Worm (Caenorhabditis elegans) whole organism, young adult: ENCODE measurements around the gene flp-28.

Source experiments
- B0336.3 ChIP-seq: fragments of 200-800 bp; sonication (Bioruptor generic); IDR thresholded peaks from 2 replicates; pipeline ENCODE4 v1.3.6; 2022; ENCODE audit warnings: missing genetic modification characterization, missing compliant biosample characterization
- D2030.7 ChIP-seq: fragments of 200-800 bp; sonication (Bioruptor generic); IDR thresholded peaks from 2 replicates; pipeline ENCODE4 v1.3.6; 2022; ENCODE audit warnings: missing genetic modification reagents, missing genetic modification characterization, missing compliant biosample characterization
- F23B12.7 ChIP-seq: sonication (generic microtip); optimal IDR thresholded peaks from 2 replicates; lab custom pipeline; 2017; ENCODE audit warnings: missing genetic modification characterization, mild to moderate bottlenecking, missing compliant biosample characterization, antibody characterized with exemption, moderate library complexity; ENCODE audit not compliant: insufficient read depth
- F52B5.7 ChIP-seq: sonication (generic microtip); optimal IDR thresholded peaks from 2 replicates; lab custom pipeline; 2016; ENCODE audit warnings: mild to moderate bottlenecking, missing genetic modification characterization, missing compliant biosample characterization
- F57A8.1 ChIP-seq: fragments of 200-800 bp; sonication (Bioruptor generic); optimal IDR thresholded peaks from 2 replicates; lab custom pipeline; 2018; ENCODE audit warnings: mild to moderate bottlenecking, missing genetic modification characterization, moderate library complexity, missing compliant biosample characterization
- K11D2.4 ChIP-seq: fragments of 200-800 bp; sonication (Bioruptor generic); IDR thresholded peaks from 2 replicates; pipeline ENCODE4 v1.3.6; 2022; ENCODE audit warnings: missing genetic modification reagents, missing genetic modification characterization, missing compliant biosample characterization
- ceh-58 ChIP-seq: fragments of 200-800 bp; sonication (Bioruptor generic); IDR thresholded peaks from 2 replicates; pipeline ENCODE4 v1.3.6; 2022; ENCODE audit warnings: missing genetic modification characterization, missing compliant biosample characterization
- ceh-91 ChIP-seq: fragments of 200-800 bp; sonication (Bioruptor generic); IDR thresholded peaks from 2 replicates; pipeline ENCODE4 v1.3.6; 2022; ENCODE audit warnings: missing genetic modification reagents, missing genetic modification characterization, missing compliant biosample characterization
- chd-7 ChIP-seq: sonication (generic microtip); optimal IDR thresholded peaks from 2 replicates; lab custom pipeline; 2016; ENCODE audit warnings: mild to moderate bottlenecking, missing genetic modification characterization, moderate library complexity, missing compliant biosample characterization
- die-1 ChIP-seq: sonication (generic microtip); optimal IDR thresholded peaks from 2 replicates; lab custom pipeline; 2016; ENCODE audit warnings: missing genotype, mild to moderate bottlenecking, missing genetic modification characterization, missing compliant biosample characterization
- dpl-1 ChIP-seq: fragments of 150-350 bp; optimal IDR thresholded peaks from 2 replicates; lab custom pipeline; 2014; ENCODE audit warnings: missing biosample characterization, missing genetic modification reagents, missing genetic modification characterization
- egl-44 ChIP-seq: fragments of 200-800 bp; sonication (Bioruptor generic); IDR thresholded peaks from 2 replicates; pipeline ENCODE4 v1.3.6; 2022; ENCODE audit warnings: missing genetic modification reagents, missing genetic modification characterization, missing compliant biosample characterization
- him-1 ChIP-seq: sonication (generic microtip); optimal IDR thresholded peaks from 2 replicates; lab custom pipeline; 2016; ENCODE audit warnings: missing genotype, missing genetic modification reagents, missing genetic modification characterization, missing compliant biosample characterization
- hlh-26 ChIP-seq: fragments of 200-800 bp; sonication (Bioruptor generic); conservative IDR thresholded peaks from 2 replicates; pipeline ENCODE4 v1.3.6; 2022; ENCODE audit warnings: missing genetic modification reagents, missing genetic modification characterization, missing compliant biosample characterization
- hmg-1.2 ChIP-seq: fragments of 200-800 bp; sonication (Bioruptor generic); IDR thresholded peaks from 2 replicates; pipeline ENCODE4 v1.3.6; 2022; ENCODE audit warnings: missing genetic modification reagents, missing genetic modification characterization, missing compliant biosample characterization
- hsf-1 ChIP-seq: fragments of 200-800 bp; sonication (Bioruptor generic); IDR thresholded peaks from 2 replicates; pipeline ENCODE4 v1.3.6; 2022; ENCODE audit warnings: missing genetic modification reagents, missing genetic modification characterization, missing compliant biosample characterization
- lin-35 ChIP-seq, 3 experiments: fragments of 150-350 bp in 2 of 3; sonication (generic microtip) in 1 of 3; optimal IDR thresholded peaks; 2 replicates each; lab custom pipeline; 2014 to 2018; ENCODE audit warnings: missing biosample characterization in 3 of 3, missing genetic modification characterization in 3 of 3, missing genetic modification reagents in 3 of 3
- lin-40 ChIP-seq: sonication (generic microtip); optimal IDR thresholded peaks from 2 replicates; lab custom pipeline; 2016; ENCODE audit warnings: missing genetic modification characterization, mild to moderate bottlenecking, missing compliant biosample characterization, missing genotype, missing genetic modification reagents
- lin-54 ChIP-seq: fragments of 200-800 bp; sonication (Bioruptor generic); optimal IDR thresholded peaks from 2 replicates; lab custom pipeline; 2018; ENCODE audit warnings: mild to moderate bottlenecking, missing genetic modification characterization, missing compliant biosample characterization
- lir-1 ChIP-seq: fragments of 200-800 bp; sonication (Bioruptor generic); conservative IDR thresholded peaks from 2 replicates; pipeline ENCODE4 v1.3.6; 2022; ENCODE audit warnings: missing genetic modification reagents, missing genetic modification characterization, missing compliant biosample characterization
- madf-3 ChIP-seq: fragments of 200-800 bp; sonication (Bioruptor generic); IDR thresholded peaks from 2 replicates; pipeline ENCODE4 v1.3.6; 2022; ENCODE audit warnings: missing genetic modification reagents, missing genetic modification characterization, missing compliant biosample characterization
- madf-8 ChIP-seq: fragments of 200-800 bp; sonication (Bioruptor generic); conservative IDR thresholded peaks from 2 replicates; pipeline ENCODE4 v1.3.6; 2022; ENCODE audit warnings: missing genetic modification reagents, missing genetic modification characterization, missing compliant biosample characterization
- mxl-1 ChIP-seq: sonication (generic microtip); optimal IDR thresholded peaks from 2 replicates; lab custom pipeline; 2016; ENCODE audit warnings: missing genetic modification characterization, missing compliant biosample characterization
- nfya-2 ChIP-seq: fragments of 200-800 bp; sonication (Bioruptor generic); IDR thresholded peaks from 2 replicates; pipeline ENCODE4 v1.3.6; 2022; ENCODE audit warnings: missing genetic modification reagents, missing genetic modification characterization, missing compliant biosample characterization
- nhr-120 ChIP-seq: fragments of 200-800 bp; sonication (Bioruptor generic); IDR thresholded peaks from 2 replicates; pipeline ENCODE4 v1.3.6; 2022; ENCODE audit warnings: missing genetic modification characterization, missing compliant biosample characterization
- nhr-80 ChIP-seq: sonication (generic microtip); optimal IDR thresholded peaks from 2 replicates; lab custom pipeline; 2016; ENCODE audit warnings: missing genetic modification characterization, missing compliant biosample characterization
- nhr-90 ChIP-seq: sonication (generic microtip); optimal IDR thresholded peaks from 2 replicates; lab custom pipeline; 2016; ENCODE audit warnings: missing genotype, mild to moderate bottlenecking, missing genetic modification characterization, missing compliant biosample characterization
- pha-4 ChIP-seq: fragments of 150-350 bp; sonication (generic microtip); optimal IDR thresholded peaks from 2 replicates; lab custom pipeline; 2014; ENCODE audit warnings: missing biosample characterization, missing genetic modification reagents, missing genetic modification characterization
- rcor-1 ChIP-seq: fragments of 200-800 bp; sonication (Bioruptor generic); IDR thresholded peaks from 2 replicates; pipeline ENCODE4 v1.3.6; 2022; ENCODE audit warnings: missing genetic modification reagents, missing genetic modification characterization, missing compliant biosample characterization
- repo-1 ChIP-seq: sonication (generic microtip); optimal IDR thresholded peaks from 2 replicates; lab custom pipeline; 2017; ENCODE audit warnings: mild to moderate bottlenecking, missing genetic modification characterization, missing compliant biosample characterization
- sea-2 ChIP-seq: fragments of 200-800 bp; sonication (Bioruptor generic); IDR thresholded peaks from 2 replicates; pipeline ENCODE4 v1.3.6; 2022; ENCODE audit warnings: missing genetic modification characterization, missing compliant biosample characterization
- snpc-1.1 ChIP-seq: sonication (generic microtip); optimal IDR thresholded peaks from 2 replicates; lab custom pipeline; 2017; ENCODE audit warnings: missing genetic modification characterization, mild to moderate bottlenecking, missing compliant biosample characterization, antibody characterized with exemption, moderate library complexity, missing genotype, missing genetic modification reagents; ENCODE audit not compliant: insufficient read depth
- snpc-1.3 ChIP-seq: sonication (generic microtip); optimal IDR thresholded peaks from 2 replicates; lab custom pipeline; 2017; ENCODE audit warnings: missing genetic modification characterization, mild to moderate bottlenecking, missing compliant biosample characterization, antibody characterized with exemption, moderate library complexity, missing genotype, missing genetic modification reagents; ENCODE audit not compliant: insufficient read depth
- zim-3 ChIP-seq: sonication (generic microtip); optimal IDR thresholded peaks from 2 replicates; lab custom pipeline; 2017; ENCODE audit warnings: mild to moderate bottlenecking, missing genetic modification characterization, moderate library complexity, missing compliant biosample characterization
- ztf-18 ChIP-seq: sonication (generic microtip); optimal IDR thresholded peaks from 2 replicates; lab custom pipeline; 2016; ENCODE audit warnings: missing genotype, mild to moderate bottlenecking, missing genetic modification characterization, missing compliant biosample characterization
- ztf-22 ChIP-seq: fragments of 200-800 bp; sonication (Bioruptor generic); optimal IDR thresholded peaks from 2 replicates; lab custom pipeline; 2018; ENCODE audit warnings: mild to moderate bottlenecking, missing genetic modification characterization, moderate library complexity, missing compliant biosample characterization

The flp-28 gene

ce11 chrX:10076334-10076733 lies 11.4 kb downstream of the flp-28 start:
- TF ChIP-seq lin-40: no peak

ce11 chrX:10074988-10075387 lies 12.8 kb downstream of the flp-28 start, which contains the start of gene dao-4:
Gene dao-4, plus strand, starts transcription at chrX:10075288.
- no peak for TF ChIP-seq snpc-1.1 (tag; lab: Kevin White, UChicago)
- TF ChIP-seq lin-54: no peak
- TF ChIP-seq zim-3 (tag; lab: Kevin White, UChicago): no peak
- no peak for TF ChIP-seq him-1 (tag; lab: Kevin White, UChicago)
- TF ChIP-seq dpl-1 (GFP tag; lab: Kevin White, UChicago): no peak
- TF ChIP-seq D2030.7 (GFP tag; lab: Robert Waterston, UW): no peak
- no peak for TF ChIP-seq ztf-22
- no peak for TF ChIP-seq hlh-26 (GFP tag; lab: Robert Waterston, UW)
- TF ChIP-seq madf-3: no peak
- TF ChIP-seq F57A8.1 (GFP tag; lab: Kevin White, UChicago): no peak
- TF ChIP-seq snpc-1.3 (tag; lab: Kevin White, UChicago): no peak
- no peak for TF ChIP-seq pha-4 (tag; lab: Kevin White, UChicago)
- TF ChIP-seq mxl-1 (tag; lab: Kevin White, UChicago): no peak
- TF ChIP-seq ceh-58 (GFP tag; lab: Robert Waterston, UW): no peak
- TF ChIP-seq F23B12.7: no peak
- TF ChIP-seq egl-44: no peak
- TF ChIP-seq, all 124 proteins: peak for 0

- TF ChIP-seq lir-1 (GFP tag; lab: Robert Waterston, UW): no peak
- peak; percentile 66; the same call in 1 of the 2 replicates for TF ChIP-seq hmg-1.2 (GFP tag; lab: Robert Waterston, UW)
- peak; percentile 83 for TF ChIP-seq nhr-80
- TF ChIP-seq ztf-18: no peak
- TF ChIP-seq, all 124 proteins: peak for 2
These were observed 13.5 kb downstream of the flp-28 start, which contains the start of gene ZC373.5 for ce11 chrX:10074233-10074632. Gene ZC373.5, minus strand, starts transcription at chrX:10074391.

ce11 chrX:10069692-10070091 lies 18.1 kb downstream of the flp-28 start, which contains the start of gene mlck-1:
Gene mlck-1, minus strand, starts transcription at chrX:10069792.
- TF ChIP-seq nfya-2 (GFP tag; lab: Robert Waterston, UW): no peak
- no peak for TF ChIP-seq hsf-1
- no peak for TF ChIP-seq ceh-91 (GFP tag; lab: Robert Waterston, UW)
- TF ChIP-seq B0336.3 (GFP tag; lab: Robert Waterston, UW): no peak
- TF ChIP-seq F52B5.7 (tag; lab: Kevin White, UChicago): no peak
- TF ChIP-seq sea-2 (GFP tag; lab: Robert Waterston, UW): no peak
- no peak for TF ChIP-seq chd-7 (tag; lab: Kevin White, UChicago)
- no peak for TF ChIP-seq lin-35 (GFP tag; optimal IDR thresholded peaks at IDR 0.05; lab: Kevin White, UChicago)
- no peak for TF ChIP-seq die-1 (tag; lab: Kevin White, UChicago)
- no peak for TF ChIP-seq repo-1
- TF ChIP-seq rcor-1 (GFP tag; lab: Robert Waterston, UW): no peak
- TF ChIP-seq zim-3 (tag; lab: Kevin White, UChicago): no peak
- TF ChIP-seq nhr-120 (GFP tag; lab: Robert Waterston, UW): no peak

ce11 chrX:10068468-10068867 lies 19.3 kb downstream of the flp-28 start:
- no peak for TF ChIP-seq snpc-1.3 (tag; lab: Kevin White, UChicago)
- no peak for TF ChIP-seq madf-8 (GFP tag; lab: Robert Waterston, UW)
- TF ChIP-seq K11D2.4 (GFP tag; lab: Robert Waterston, UW): 0 out of 2 replicates have a peak, but pooled peaks have one; percentile 48
- TF ChIP-seq nhr-90 (tag; lab: Kevin White, UChicago): no peak
